Fruit fly (Drosophila melanogaster) whole organism, prepupa: Measurements from ENCODE around the gene Eip78C.

ENCODE experiments used
- CG10631 ChIP-seq: fragments of 200-800 bp; sonication (Bioruptor generic); optimal IDR thresholded peaks from 2 replicates; lab custom pipeline; 2016; ENCODE audit warnings: missing biosample characterization, missing genetic modification characterization
- CG10669 ChIP-seq: fragments of 200-800 bp; sonication (Bioruptor generic); optimal IDR thresholded peaks from 3 replicates; lab custom pipeline; 2018; ENCODE audit warnings: missing biosample characterization, mild to moderate bottlenecking, missing genetic modification characterization, moderate library complexity
- CG11294 ChIP-seq: fragments of 200-800 bp; sonication (Bioruptor generic); IDR thresholded peaks from 2 replicates; pipeline ENCODE4 v1.3.6; 2022; ENCODE audit warnings: missing biosample characterization, missing genetic modification characterization
- CG11902 ChIP-seq: fragments of 200-800 bp; sonication (Bioruptor generic); optimal IDR thresholded peaks from 3 replicates; lab custom pipeline; 2016; ENCODE audit warnings: missing biosample characterization, missing genetic modification characterization
- CG1621 ChIP-seq: fragments of 200-800 bp; sonication (Bioruptor generic); optimal IDR thresholded peaks from 3 replicates; lab custom pipeline; 2018; ENCODE audit warnings: missing biosample characterization, mild to moderate bottlenecking, missing genetic modification characterization
- CG32006 ChIP-seq: fragments of 200-800 bp; sonication (Bioruptor generic); optimal IDR thresholded peaks from 3 replicates; lab custom pipeline; 2017; ENCODE audit warnings: missing biosample characterization, mild to moderate bottlenecking, missing genetic modification characterization
- CG34406 ChIP-seq: fragments of 200-800 bp; sonication (Bioruptor generic); optimal IDR thresholded peaks from 3 replicates; lab custom pipeline; 2016; ENCODE audit warnings: missing biosample characterization, missing genetic modification characterization
- CG3919 ChIP-seq: fragments of 200-800 bp; sonication (Bioruptor generic); optimal IDR thresholded peaks from 3 replicates; lab custom pipeline; 2016; ENCODE audit warnings: missing biosample characterization, missing genetic modification characterization
- CG4318 ChIP-seq: fragments of 200-800 bp; sonication (Bioruptor generic); optimal IDR thresholded peaks from 3 replicates; lab custom pipeline; 2017; ENCODE audit warnings: missing biosample characterization, mild to moderate bottlenecking, missing genetic modification characterization
- CG6808 ChIP-seq: fragments of 200-800 bp; sonication (Bioruptor generic); optimal IDR thresholded peaks from 3 replicates; lab custom pipeline; 2017; ENCODE audit warnings: missing biosample characterization, missing genetic modification characterization, mild to moderate bottlenecking, moderate library complexity, missing genetic modification reagents
- CG8119 ChIP-seq: fragments of 200-800 bp; sonication (Bioruptor generic); IDR thresholded peaks from 3 replicates; pipeline ENCODE4 v1.3.6; 2022; ENCODE audit warnings: missing biosample characterization, missing genetic modification characterization
- CG9139 ChIP-seq: fragments of 200-800 bp; sonication (Bioruptor generic); optimal IDR thresholded peaks from 3 replicates; lab custom pipeline; 2017; ENCODE audit warnings: missing biosample characterization, mild to moderate bottlenecking, missing genetic modification characterization
- Eip78C ChIP-seq: fragments of 200-800 bp; sonication (Bioruptor generic); peaks from one replicate; lab custom pipeline; 2016; ENCODE audit warnings: missing biosample characterization, missing genetic modification characterization
- Ets96B ChIP-seq: fragments of 200-800 bp; optimal IDR thresholded peaks from 2 replicates; lab custom pipeline; 2019; ENCODE audit warnings: missing biosample characterization, mild to moderate bottlenecking, missing genetic modification characterization, moderate library complexity
- Gug ChIP-seq: fragments of 200-800 bp; sonication (Bioruptor generic); IDR thresholded peaks from 2 replicates; pipeline ENCODE4 v1.3.6; 2022; ENCODE audit warnings: missing biosample characterization, missing genetic modification characterization
- Hr38 ChIP-seq: sonication (Bioruptor generic); optimal IDR thresholded peaks from 2 replicates; lab custom pipeline; 2016; ENCODE audit warnings: missing biosample characterization, missing genetic modification characterization
- Hr4 ChIP-seq: fragments of 200-800 bp; sonication (Bioruptor generic); optimal IDR thresholded peaks from 3 replicates; lab custom pipeline; 2016; ENCODE audit warnings: missing biosample characterization, missing genetic modification characterization
- Lpt ChIP-seq: fragments of 200-800 bp; sonication (Bioruptor generic); optimal IDR thresholded peaks from 3 replicates; lab custom pipeline; 2016; ENCODE audit warnings: missing biosample characterization, missing genetic modification characterization
- Met ChIP-seq: fragments of 200-800 bp; sonication (Bioruptor generic); optimal IDR thresholded peaks from 3 replicates; lab custom pipeline; 2016; ENCODE audit warnings: missing biosample characterization, missing genetic modification characterization
- OdsH ChIP-seq: fragments of 200-800 bp; sonication (Bioruptor generic); optimal IDR thresholded peaks from 3 replicates; lab custom pipeline; 2016; ENCODE audit warnings: missing biosample characterization, missing genetic modification characterization
- Smox ChIP-seq: fragments of 200-800 bp; sonication (Bioruptor generic); optimal IDR thresholded peaks from 3 replicates; lab custom pipeline; 2016; ENCODE audit warnings: missing biosample characterization, missing genetic modification characterization
- Sox14 ChIP-seq: fragments of 200-800 bp; sonication (Bioruptor generic); optimal IDR thresholded peaks from 3 replicates; lab custom pipeline; 2016; ENCODE audit warnings: missing biosample characterization, missing genetic modification characterization
- Sox15 ChIP-seq: fragments of 200-800 bp; sonication (Bioruptor generic); optimal IDR thresholded peaks from 3 replicates; lab custom pipeline; 2016; ENCODE audit warnings: missing biosample characterization, missing genetic modification characterization
- achi ChIP-seq: fragments of 200-800 bp; sonication (Bioruptor generic); optimal IDR thresholded peaks from 3 replicates; lab custom pipeline; 2016; ENCODE audit warnings: missing biosample characterization, missing genetic modification characterization
- acj6 ChIP-seq: fragments of 200-800 bp; sonication (Bioruptor generic); optimal IDR thresholded peaks from 3 replicates; lab custom pipeline; 2016; ENCODE audit warnings: missing biosample characterization, missing genetic modification characterization
- cyc ChIP-seq: fragments of 200-800 bp; sonication (Bioruptor generic); optimal IDR thresholded peaks from 3 replicates; lab custom pipeline; 2016; ENCODE audit warnings: missing biosample characterization, missing genetic modification characterization
- dac ChIP-seq: fragments of 200-800 bp; sonication (Bioruptor generic); optimal IDR thresholded peaks from 2 replicates; lab custom pipeline; 2017; ENCODE audit warnings: missing biosample characterization, mild to moderate bottlenecking, missing genetic modification characterization
- eg ChIP-seq: fragments of 200-800 bp; sonication (Bioruptor generic); IDR thresholded peaks from 3 replicates; pipeline ENCODE4 v1.3.6; 2022; ENCODE audit warnings: missing biosample characterization, missing genetic modification characterization
- esn ChIP-seq: fragments of 200-800 bp; sonication (Bioruptor generic); optimal IDR thresholded peaks from 2 replicates; lab custom pipeline; 2016; ENCODE audit warnings: missing biosample characterization, mild to moderate bottlenecking, missing genetic modification characterization, moderate library complexity
- fkh ChIP-seq: fragments of 200-800 bp; sonication (Bioruptor generic); optimal IDR thresholded peaks from 3 replicates; lab custom pipeline; 2017; ENCODE audit warnings: missing biosample characterization, mild to moderate bottlenecking, missing genetic modification characterization, moderate library complexity
- net ChIP-seq: fragments of 200-800 bp; sonication (Bioruptor generic); optimal IDR thresholded peaks from 3 replicates; lab custom pipeline; 2016; ENCODE audit warnings: missing biosample characterization, missing genetic modification characterization
- spab ChIP-seq: fragments of 200-800 bp; sonication (Bioruptor generic); optimal IDR thresholded peaks from 2 replicates; lab custom pipeline; 2017; ENCODE audit warnings: missing biosample characterization, mild to moderate bottlenecking, missing genetic modification characterization, missing genetic modification reagents
- ss ChIP-seq, 2 experiments: fragments of 200-800 bp; sonication (Bioruptor generic); optimal IDR thresholded peaks; 2 replicates in 1 of 2; 3 replicates in 1 of 2; lab custom pipeline; 2017 to 2018; ENCODE audit warnings: mild to moderate bottlenecking in 2 of 2, missing biosample characterization in 2 of 2, missing genetic modification characterization in 2 of 2, moderate library complexity in 1 of 2
- svp ChIP-seq: fragments of 200-800 bp; sonication (Bioruptor generic); peaks from one replicate; lab custom pipeline; 2016; ENCODE audit warnings: missing biosample characterization, missing genetic modification characterization
- vri ChIP-seq: fragments of 200-800 bp; sonication (Bioruptor generic); optimal IDR thresholded peaks from 3 replicates; lab custom pipeline; 2016; ENCODE audit warnings: missing biosample characterization, mild to moderate bottlenecking, missing genetic modification characterization

The Eip78C gene

DNA sequence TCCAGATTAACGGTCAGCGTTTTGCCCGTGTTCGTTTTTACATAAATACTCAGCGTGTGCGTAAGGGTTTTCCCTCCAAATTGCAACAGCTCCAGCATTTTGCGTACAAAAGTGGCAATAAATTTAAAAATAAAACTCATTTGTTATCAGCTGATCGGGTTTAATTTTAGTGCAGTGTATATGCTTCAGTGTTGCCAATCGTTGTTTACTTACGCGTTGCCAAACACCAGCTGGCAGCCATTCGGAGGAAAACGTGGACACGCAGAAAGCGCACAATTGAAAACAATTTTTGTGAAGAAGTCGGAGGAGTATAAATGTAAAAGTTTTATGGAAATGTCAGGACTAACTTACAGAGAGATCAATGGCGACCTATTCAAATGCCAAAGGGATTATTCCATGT lies 29.8 kb upstream of the Eip78C start, which contains the start of the genes Targ3 and park (continued):
- no peak for TF ChIP-seq ss (GFP tag; optimal IDR thresholded peaks at IDR 0.05; lab: Kevin White, UChicago)
- TF ChIP-seq acj6 (GFP tag; lab: Kevin White, UChicago), result peak; percentile 39
- TF ChIP-seq CG9139 (GFP tag; lab: Kevin White, UChicago), result no peak
- TF ChIP-seq vri (GFP tag; lab: Kevin White, UChicago), result peak; percentile 43
- no peak for TF ChIP-seq CG4318 (GFP tag; lab: Kevin White, UChicago)
- no peak for TF ChIP-seq svp (GFP tag; lab: Kevin White, UChicago)
- peak; percentile 1 for TF ChIP-seq CG32006 (GFP tag; lab: Kevin White, UChicago)

DNA sequence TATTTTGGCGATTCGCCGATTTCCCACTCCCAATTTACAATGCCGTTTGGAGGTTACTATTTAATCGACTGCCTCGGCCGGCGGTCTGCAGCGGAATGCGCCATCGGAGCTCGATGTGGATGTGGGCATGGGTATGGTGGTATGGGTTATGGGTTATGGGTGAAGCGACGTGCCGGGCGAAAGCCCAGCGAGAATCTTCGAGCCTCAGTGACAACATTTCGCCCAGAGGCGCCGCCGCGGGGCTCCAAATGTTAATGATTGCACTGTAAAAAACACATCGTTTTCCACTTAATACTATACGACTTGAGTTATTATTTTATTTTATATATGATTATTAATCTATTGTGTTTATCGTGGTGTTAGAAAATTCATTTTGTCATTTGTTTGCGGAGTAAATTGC lies 25.8 kb upstream of the Eip78C start:
- no peak for TF ChIP-seq Met (GFP tag; lab: Kevin White, UChicago)
- peak; percentile 4 for TF ChIP-seq CG10669 (GFP tag; lab: Kevin White, UChicago)
- TF ChIP-seq CG3919 (GFP tag; lab: Kevin White, UChicago), result no peak
- TF ChIP-seq CG34406 (GFP tag; lab: Kevin White, UChicago), result peak; percentile 10
- TF ChIP-seq CG11902 (GFP tag; lab: Kevin White, UChicago), result no peak
- no peak for TF ChIP-seq dac (GFP tag; lab: Kevin White, UChicago)
- no peak for TF ChIP-seq CG1621 (tag; lab: Kevin White, UChicago)
- no peak for TF ChIP-seq spab (GFP tag; lab: Kevin White, UChicago)
- TF ChIP-seq CG6808 (GFP tag; lab: Kevin White, UChicago), result peak; percentile 4
- no peak for TF ChIP-seq CG32006 (GFP tag; lab: Kevin White, UChicago)
- peak; percentile 49; the same call in 2 of the 3 replicates for TF ChIP-seq CG8119 (GFP tag; lab: Robert Waterston, UW)
- peak; percentile 5 for TF ChIP-seq CG4318 (GFP tag; lab: Kevin White, UChicago)
- no peak for TF ChIP-seq cyc
- peak; percentile 12 for TF ChIP-seq Smox (GFP tag; lab: Kevin White, UChicago)
- no peak for TF ChIP-seq Sox15 (GFP tag; lab: Kevin White, UChicago)
- no peak for TF ChIP-seq net (GFP tag; lab: Kevin White, UChicago)
- peak; percentile 29 for TF ChIP-seq OdsH (GFP tag; lab: Kevin White, UChicago)
- TF ChIP-seq CG11294 (GFP tag; lab: Robert Waterston, UW), result 0 out of 2 replicates have a peak, but pooled peaks have one; percentile 29
- peak; percentile 2 for TF ChIP-seq Ets96B (tag; lab: Kevin White, UChicago)
- TF ChIP-seq svp (GFP tag; lab: Kevin White, UChicago), result peak; percentile 96
- TF ChIP-seq achi (GFP tag; lab: Kevin White, UChicago), result peak; percentile 41
- TF ChIP-seq CG9139 (GFP tag; lab: Kevin White, UChicago), result no peak
- peak; percentile 26; the same call in 1 of the 3 replicates for TF ChIP-seq eg (GFP tag; lab: Robert Waterston, UW)
- TF ChIP-seq Gug, result no peak
- TF ChIP-seq Hr4, result peak; percentile 10
- TF ChIP-seq Eip78C (GFP tag; lab: Kevin White, UChicago), result peak; percentile 37
- TF ChIP-seq esn (GFP tag; lab: Kevin White, UChicago), result peak; percentile 12
- TF ChIP-seq, all 60 proteins: peak for 15

DNA sequence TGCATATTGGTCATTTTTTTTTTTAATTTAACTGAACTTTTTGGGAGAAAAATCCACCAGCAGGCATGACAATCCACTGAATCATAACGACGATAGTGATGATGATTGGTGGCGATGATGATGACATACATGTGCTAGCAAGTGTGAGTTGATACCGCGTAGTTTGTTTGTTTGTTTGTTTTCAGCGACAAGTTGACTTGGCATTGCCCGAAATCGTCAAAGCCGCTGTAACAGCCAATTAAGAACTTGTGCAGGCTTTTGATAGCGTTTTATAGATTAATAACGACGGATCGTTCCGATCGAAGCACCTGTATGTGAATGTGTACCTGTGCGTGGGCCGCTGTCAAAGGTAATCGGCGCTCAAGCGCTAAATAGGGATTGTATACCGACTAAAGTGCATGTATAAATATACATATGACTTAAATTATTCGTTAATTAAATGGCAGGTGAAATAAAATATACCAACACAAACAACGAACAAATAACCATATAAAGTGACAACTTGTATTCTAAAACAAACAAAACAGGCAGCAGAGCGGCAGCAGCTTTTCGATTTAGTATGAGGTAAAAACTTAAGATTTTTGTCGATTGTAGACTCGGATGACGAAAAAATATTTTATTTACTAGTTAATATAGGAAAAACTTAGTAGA lies 25.0 kb upstream of the Eip78C start:
- TF ChIP-seq Hr38 (GFP tag; lab: Kevin White, UChicago) (no peak), fkh (peak; percentile 73), esn (GFP tag; lab: Kevin White, UChicago) (no peak), Sox14 (no peak), CG10631 (GFP tag; lab: Kevin White, UChicago) (no peak), Lpt (GFP tag; lab: Kevin White, UChicago) (no peak)
- TF ChIP-seq, all 60 proteins: peak for 1
